3 fruit fly cellular contexts compared by ENCODE assay signal in genomic region chr2L:1166326-1166725, dm6.
A peak's percentile ranks its signal among the peaks of the same experiment; 100 is the strongest.
TF ChIP-seq lines count a peak whose summit lies in the region.

TSS of gene CG14341 (plus strand) at chr2L:1166506.

- TF ChIP-seq CTCF in whole organism, embryonic (GFP tag; optimal IDR thresholded peaks at IDR 0.05; lab: Kevin White, UChicago), result no peak

TF ChIP-seq in whole organism, embryonic, 481 proteins besides CTCF, POLR2A, EP300 and RAD21 (continues in another document):
- TF ChIP-seq stwl (tag; optimal IDR thresholded peaks at IDR 0.05; lab: Kevin White, UChicago) (peak; percentile 53), CG13123 (GFP tag; optimal IDR thresholded peaks at IDR 0.05; lab: Kevin White, UChicago) (no peak), Nf-YC (tag; optimal IDR thresholded peaks at IDR 0.05; lab: Kevin White, UChicago) (no peak), sens (GFP tag; lab: Kevin White, UChicago) (peak; percentile 69), unc-4 (GFP tag; IDR thresholded peaks at IDR 0.05; lab: Robert Waterston, UW; ENCODE audit: partially characterized antibody) (0 out of 2 replicates have a peak, but pooled peaks have one; percentile 17), Bgb (GFP tag; IDR thresholded peaks at IDR 0.05; lab: Robert Waterston, UW; ENCODE audit: partially characterized antibody) (peak; percentile 27; the same call in 1 of the 2 replicates), CG13287 (GFP tag; IDR thresholded peaks at IDR 0.05; lab: Robert Waterston, UW; ENCODE audit: partially characterized antibody) (peak; percentile 59), MBD-R2 (GFP tag; IDR thresholded peaks at IDR 0.05; lab: Robert Waterston, UW) (peak; percentile 74), CG2116 (GFP tag; optimal IDR thresholded peaks at IDR 0.05; lab: Kevin White, UChicago) (peak; percentile 15), MESR4 (GFP tag; optimal IDR thresholded peaks at IDR 0.05; lab: Kevin White, UChicago) (peak; percentile 31), CG31224 (GFP tag; IDR thresholded peaks at IDR 0.05; lab: Robert Waterston, UW) (no peak), CG9437 (GFP tag; optimal IDR thresholded peaks at IDR 0.05; lab: Kevin White, UChicago) (peak; percentile 49), ash1 (GFP tag; optimal IDR thresholded peaks at IDR 0.05; lab: Kevin White, UChicago) (no peak), maf-S (GFP tag; optimal IDR thresholded peaks at IDR 0.05; lab: Kevin White, UChicago) (no peak), Sry-δ (GFP tag; optimal IDR thresholded peaks at IDR 0.05; lab: Kevin White, UChicago) (peak; percentile 34), gfzf (GFP tag; optimal IDR thresholded peaks at IDR 0.05; lab: Kevin White, UChicago) (peak; percentile 29), HLH4C (GFP tag; IDR thresholded peaks at IDR 0.05; lab: Robert Waterston, UW; ENCODE audit: partially characterized antibody) (peak; percentile 59; the same call in 2 of the 3 replicates), H2.0 (GFP tag; IDR thresholded peaks at IDR 0.05; lab: Robert Waterston, UW) (no peak), CG18764 (GFP tag; optimal IDR thresholded peaks at IDR 0.05; lab: Kevin White, UChicago) (no peak), Dp (GFP tag; optimal IDR thresholded peaks at IDR 0.05; lab: Kevin White, UChicago) (peak; percentile 45), CG13775 (GFP tag; optimal IDR thresholded peaks at IDR 0.05; lab: Kevin White, UChicago) (no peak), Atf3 (GFP tag; optimal IDR thresholded peaks at IDR 0.05; lab: Kevin White, UChicago) (no peak), CG17328 (GFP tag; IDR thresholded peaks at IDR 0.05; lab: Robert Waterston, UW) (no peak), Dref (GFP tag; IDR thresholded peaks at IDR 0.05; lab: Robert Waterston, UW) (peak; percentile 64), Pdp1 (GFP tag; optimal IDR thresholded peaks at IDR 0.05; lab: Kevin White, UChicago) (peak in 1 of 2 experiments; percentile 40), Med (GFP tag; lab: Kevin White, UChicago) (peak; percentile 21), gem (tag; optimal IDR thresholded peaks at IDR 0.05; lab: Kevin White, UChicago) (no peak), E2f2 (GFP tag; IDR thresholded peaks at IDR 0.05; lab: Robert Waterston, UW) (peak; percentile 56), Abd-B (GFP tag; optimal IDR thresholded peaks at IDR 0.05; lab: Kevin White, UChicago) (peak; percentile 27), CG15011 (GFP tag; optimal IDR thresholded peaks at IDR 0.05; lab: Kevin White, UChicago) (no peak)

TF ChIP-seq in whole organism, prepupa, 60 proteins besides CTCF, POLR2A, EP300 and RAD21:
- no peak for TF ChIP-seq CG10669 (GFP tag; optimal IDR thresholded peaks at IDR 0.05; lab: Kevin White, UChicago)
- TF ChIP-seq spab (GFP tag; optimal IDR thresholded peaks at IDR 0.05; lab: Kevin White, UChicago), result no peak
- no peak for TF ChIP-seq CG32006 (GFP tag; optimal IDR thresholded peaks at IDR 0.05; lab: Kevin White, UChicago)
- TF ChIP-seq esn (GFP tag; optimal IDR thresholded peaks at IDR 0.05; lab: Kevin White, UChicago), result peak; percentile 26
- TF ChIP-seq fd85E (GFP tag; optimal IDR thresholded peaks at IDR 0.05; lab: Kevin White, UChicago), result no peak
- no peak for TF ChIP-seq Blimp-1 (GFP tag; optimal IDR thresholded peaks at IDR 0.05; lab: Kevin White, UChicago)
- no peak for TF ChIP-seq CG8319 (GFP tag; optimal IDR thresholded peaks at IDR 0.05; lab: Kevin White, UChicago)
- TF ChIP-seq CG6808 (GFP tag; optimal IDR thresholded peaks at IDR 0.05; lab: Kevin White, UChicago), result no peak
- TF ChIP-seq svp (GFP tag; lab: Kevin White, UChicago), result peak; percentile 66
- TF ChIP-seq CG11762 (GFP tag; optimal IDR thresholded peaks at IDR 0.05; lab: Kevin White, UChicago; ENCODE audit: insufficient read depth), result no peak
- TF ChIP-seq CG6854 (GFP tag; optimal IDR thresholded peaks at IDR 0.05; lab: Kevin White, UChicago), result no peak
- TF ChIP-seq Ets21C (GFP tag; optimal IDR thresholded peaks at IDR 0.05; lab: Kevin White, UChicago), result no peak

TF ChIP-seq in whole organism, wandering third instar larva, 38 proteins besides CTCF, POLR2A, EP300 and RAD21:
- no peak for TF ChIP-seq foxo (GFP tag; optimal IDR thresholded peaks at IDR 0.05; lab: Kevin White, UChicago)
- no peak for TF ChIP-seq Rel (GFP tag; optimal IDR thresholded peaks at IDR 0.05; lab: Kevin White, UChicago)
- TF ChIP-seq Rel (tag; optimal IDR thresholded peaks at IDR 0.05; lab: Kevin White, UChicago), result peak; percentile 97
- no peak for TF ChIP-seq Myc (optimal IDR thresholded peaks at IDR 0.05; lab: Kevin White, UChicago)
- TF ChIP-seq pan (optimal IDR thresholded peaks at IDR 0.05; lab: Kevin White, UChicago), result no peak
- no peak for TF ChIP-seq psq (GFP tag; optimal IDR thresholded peaks at IDR 0.05; lab: Kevin White, UChicago)
- no peak for TF ChIP-seq Mio (GFP tag; optimal IDR thresholded peaks at IDR 0.05; lab: Kevin White, UChicago)
- no peak for TF ChIP-seq dl (GFP tag; optimal IDR thresholded peaks at IDR 0.05; lab: Kevin White, UChicago; ENCODE audit: insufficient read depth in 1 of 2, partially characterized antibody in 2 of 2)
